Fruit fly (Drosophila melanogaster) S2 (cell line): Measurements from ENCODE around the gene Muc68Ca.

Experiments
- CG8478 ChIP-seq: fragments of >200 bp; optimal IDR thresholded peaks from 2 replicates; lab custom pipeline; 2018
- CTCF ChIP-seq, 2 experiments: fragments of >200 bp; optimal IDR thresholded peaks; 2 replicates each; lab custom pipeline; 2018

dm6 chr3L:11625634-11626175 is 5.8 kb upstream of the Muc68Ca start, which contains the start of gene CG6083:
- TF ChIP-seq CTCF (optimal IDR thresholded peaks at IDR 0.05; lab: Kevin White, UChicago) = no peak
- TF ChIP-seq CG8478 (lab: Kevin White, UChicago) = no peak
